Worm (Caenorhabditis elegans): Measurements from ENCODE around the gene T28A8.2.

- no peak for TF ChIP-seq sma-3 (GFP tag; optimal IDR thresholded peaks at IDR 0.05)
- TF ChIP-seq snpc-4 (tag; optimal IDR thresholded peaks at IDR 0.05) = no peak
- no peak for TF ChIP-seq egl-27 (tag; optimal IDR thresholded peaks at IDR 0.05)
These were observed 35.4 kb upstream of the T28A8.2 start for ce11 chrIII:13530838-13531237.

All from whole organism, L2 larva.